Worm (Caenorhabditis elegans): ENCODE data around the gene rcs-1.

The rcs-1 gene

DNA sequence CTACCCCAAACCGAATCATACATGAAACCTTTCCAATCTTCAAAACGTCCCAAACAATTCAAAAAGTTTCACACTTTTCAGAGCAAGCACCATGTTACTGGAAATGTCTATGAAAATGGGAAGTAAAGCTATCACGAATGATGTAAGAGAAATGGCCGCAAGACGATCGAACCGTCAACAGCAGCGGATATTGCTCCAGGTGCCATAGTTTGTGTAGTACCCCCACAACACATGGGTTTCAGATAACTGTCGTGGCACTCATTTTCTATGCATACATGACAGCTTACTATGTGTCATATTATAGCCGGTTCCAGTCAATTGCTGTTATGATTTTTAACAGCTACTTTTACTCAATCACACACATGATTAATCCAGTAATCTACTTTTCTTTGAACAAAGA lies 44.1 kb downstream of the rcs-1 start, which contains the start of gene ZK721.3:
Gene ZK721.3, plus strand, starts transcription at position 301 of the 400 bp plus-strand sequence.
- TF ChIP-seq aha-1 (tag) (peak; percentile 50), F10B5.3 (tag; optimal IDR thresholded peaks at IDR 0.05) (no peak), spr-1 (tag; optimal IDR thresholded peaks at IDR 0.05) (no peak), nhr-77 (tag; optimal IDR thresholded peaks at IDR 0.05) (no peak), gei-8 (GFP tag; optimal IDR thresholded peaks at IDR 0.05) (no peak), ceh-62 (tag; optimal IDR thresholded peaks at IDR 0.05) (no peak), tag-97 (GFP tag; IDR thresholded peaks at IDR 0.05) (no peak), mxl-3 (GFP tag; optimal IDR thresholded peaks at IDR 0.05) (no peak), daf-12 (tag; optimal IDR thresholded peaks at IDR 0.05) (no peak), unc-62 (GFP tag; optimal IDR thresholded peaks at IDR 0.05 in 1 of 2) (peak in 1 of 2 experiments; percentile 45), unc-62 (tag; optimal IDR thresholded peaks at IDR 0.05) (no peak)

DNA sequence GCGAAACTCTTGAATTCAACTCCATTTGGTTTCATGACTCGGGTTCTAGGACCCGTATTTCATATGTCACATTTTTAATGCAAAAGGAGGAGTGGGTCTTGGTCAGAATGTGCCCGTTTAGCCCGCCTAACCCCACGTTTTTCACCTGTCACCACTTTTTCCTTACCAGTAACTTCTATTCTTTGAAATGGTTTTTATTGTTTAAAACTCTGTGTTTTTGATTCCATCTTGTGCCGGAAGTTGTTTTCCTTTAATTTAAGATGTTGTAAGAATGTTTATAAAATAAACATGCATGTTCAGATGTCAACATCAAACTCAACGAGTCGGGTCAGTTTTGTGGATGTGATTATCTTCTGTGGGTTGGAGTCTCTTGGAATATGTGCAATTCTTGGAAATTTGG lies 49.8 kb downstream of the rcs-1 start, which contains the start of gene ZK721.4:
Gene ZK721.4, plus strand, starts transcription at position 301 of the 400 bp plus-strand sequence.
- TF ChIP-seq nhr-237 (tag; optimal IDR thresholded peaks at IDR 0.05) (no peak), aha-1 (tag) (no peak), nhr-25 (tag; optimal IDR thresholded peaks at IDR 0.05; ENCODE audit: borderline replicate concordance, insufficient read depth) (no peak), lin-39 (tag; optimal IDR thresholded peaks at IDR 0.05) (no peak)
